Fruit fly (Drosophila melanogaster) S2 (cell line): Measurements from ENCODE around the gene mRpS22.

Experiments used
- CG8478 ChIP-seq: fragments of >200 bp; optimal IDR thresholded peaks from 2 replicates; lab custom pipeline; 2018
- CTCF ChIP-seq, 2 experiments: fragments of >200 bp; optimal IDR thresholded peaks; 2 replicates each; lab custom pipeline; 2018

- TF ChIP-seq CTCF (optimal IDR thresholded peaks at IDR 0.05; lab: Kevin White, UChicago): no peak
- TF ChIP-seq CG8478 (lab: Kevin White, UChicago): no peak
These were observed 2.7 kb downstream of the mRpS22 start, which contains the start of gene Boh1 for dm6 chr3R:27919385-27919789.
